Worm (Caenorhabditis elegans) whole organism, early embryonic: Measurements from ENCODE around the gene Y54G2A.52.

ENCODE experiments used
- F13C5.2 ChIP-seq: sonication (generic microtip); optimal IDR thresholded peaks from 2 replicates; lab custom pipeline; 2017; ENCODE audit warnings: mild to moderate bottlenecking, missing genetic modification characterization, inconsistent platforms, missing compliant biosample characterization
- scrt-1 ChIP-seq: fragments of 200-800 bp; sonication (Bioruptor generic); IDR thresholded peaks from 2 replicates; pipeline ENCODE4 v1.3.6; 2022; ENCODE audit warnings: missing genetic modification characterization, missing compliant biosample characterization

Y54G2A.52 gene

DNA sequence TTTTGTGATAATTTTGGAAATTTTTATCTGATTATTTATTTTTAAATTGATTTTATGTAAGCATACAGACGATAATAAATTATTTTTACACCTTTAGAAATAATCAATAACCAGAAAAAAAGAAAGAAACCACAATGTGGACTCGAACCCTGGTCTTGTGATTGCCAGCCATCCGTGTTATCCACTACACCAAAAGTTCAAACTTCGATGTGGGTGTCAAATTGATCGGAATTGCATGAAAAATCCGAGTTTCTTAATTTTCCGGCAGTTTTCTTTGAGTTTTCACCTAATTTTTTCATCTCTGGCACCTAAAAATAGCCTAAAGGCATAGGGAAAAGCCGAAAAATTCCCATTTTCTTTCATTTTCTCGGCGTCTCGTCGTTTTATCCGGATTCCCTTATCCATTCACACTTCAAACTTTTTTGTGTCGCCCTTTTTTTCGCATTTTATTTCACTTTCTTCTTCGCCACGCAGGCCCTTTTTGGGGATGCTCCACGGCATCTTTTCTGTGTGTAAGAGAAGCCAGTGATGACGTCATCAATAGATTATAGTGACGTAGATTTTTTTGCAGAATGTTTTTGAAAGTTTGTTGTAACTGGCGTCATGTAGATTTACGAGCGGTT, 51.0 kb downstream of the Y54G2A.52 start:
- no peak for TF ChIP-seq F13C5.2 (tag; lab: Kevin White, UChicago)
- TF ChIP-seq scrt-1 (GFP tag; lab: Robert Waterston, UW) = no peak
